Worm (Caenorhabditis elegans) whole organism, L4/young adult: ENCODE data around the gene cyp-33E3.

Source experiments
- W03F9.2 ChIP-seq: fragments of 150-350 bp; optimal IDR thresholded peaks from 2 replicates; lab custom pipeline; 2014; ENCODE audit warnings: missing biosample characterization, missing genetic modification characterization
- dao-5 ChIP-seq: sonication (generic microtip); optimal IDR thresholded peaks from 2 replicates; lab custom pipeline; 2016; ENCODE audit warnings: missing genotype, missing genetic modification characterization, moderate library complexity, missing compliant biosample characterization
- him-1 ChIP-seq: sonication (generic microtip); optimal IDR thresholded peaks from 2 replicates; lab custom pipeline; 2016; ENCODE audit warnings: missing genotype, missing genetic modification reagents, missing genetic modification characterization, missing compliant biosample characterization

- TF ChIP-seq dao-5 (tag; lab: Kevin White, UChicago), result no peak
- TF ChIP-seq him-1 (tag; lab: Kevin White, UChicago), result no peak
- no peak for TF ChIP-seq W03F9.2 (tag; lab: Kevin White, UChicago)
These were observed 29.6 kb downstream of the cyp-33E3 start, which contains the start of gene C49C8.3 for ce11 chrIV:8644432-8644831.
